Worm (Caenorhabditis elegans) whole organism, young adult: ENCODE results near the gene twk-42.

ENCODE experiments used
- Y56A3A.18 ChIP-seq: fragments of 200-800 bp; sonication (Bioruptor generic); IDR thresholded peaks from 2 replicates; pipeline ENCODE4 v1.3.6; 2022; ENCODE audit warnings: missing genetic modification reagents, missing genetic modification characterization, missing compliant biosample characterization
- somi-1 ChIP-seq: fragments of 200-800 bp; sonication (Bioruptor generic); optimal IDR thresholded peaks from 2 replicates; lab custom pipeline; 2018; ENCODE audit warnings: mild to moderate bottlenecking, missing genetic modification characterization, missing compliant biosample characterization

DNA sequence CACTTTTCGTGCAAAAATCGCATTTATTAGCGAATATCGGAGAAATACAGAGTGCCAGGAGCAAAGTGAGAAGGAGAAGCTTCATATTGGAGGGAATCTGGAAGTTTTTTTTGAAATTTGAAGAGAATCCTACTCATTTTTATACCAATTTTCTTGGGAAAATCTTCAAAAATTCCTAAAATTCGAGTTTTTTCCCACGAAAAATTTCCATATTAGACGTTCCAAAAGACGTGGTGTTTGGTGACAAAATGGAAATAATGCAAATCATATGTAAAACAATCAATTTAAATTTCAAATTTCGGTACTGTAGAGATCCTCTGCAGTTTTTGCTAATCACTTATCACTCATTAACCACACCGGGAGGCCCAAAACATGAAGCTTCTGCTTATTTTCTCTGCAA is 47.6 kb downstream of the twk-42 start, which contains the start of the genes F59A1.16 and F59A1.6:
- TF ChIP-seq Y56A3A.18 (GFP tag; lab: Robert Waterston, UW) (no peak), somi-1 (GFP tag; lab: Kevin White, UChicago) (no peak)
